Worm (Caenorhabditis elegans) whole organism, L2 larva: ENCODE data around the gene Y39A1C.1.

Experiments
- C34F6.9 ChIP-seq: fragments of 150-350 bp; optimal IDR thresholded peaks from 2 replicates; lab custom pipeline; 2014; ENCODE audit warnings: missing biosample characterization, missing genetic modification characterization
- F13H6.1 ChIP-seq: sonication (generic microtip); optimal IDR thresholded peaks from 2 replicates; lab custom pipeline; 2016; ENCODE audit warnings: missing genetic modification characterization, missing compliant biosample characterization
- Y55F3AM.14 ChIP-seq: fragments of 200-800 bp; sonication (Bioruptor generic); optimal IDR thresholded peaks from 2 replicates; lab custom pipeline; 2018; ENCODE audit warnings: mild to moderate bottlenecking, missing genetic modification characterization, missing compliant biosample characterization
- ZK546.5 ChIP-seq: sonication (generic microtip); optimal IDR thresholded peaks from 2 replicates; lab custom pipeline; 2017; ENCODE audit warnings: missing biosample characterization, missing genetic modification characterization
- alr-1 ChIP-seq: fragments of 150-350 bp; optimal IDR thresholded peaks from 2 replicates; lab custom pipeline; 2014; ENCODE audit warnings: missing biosample characterization, missing genetic modification characterization
- aly-2 ChIP-seq: fragments of 150-350 bp; optimal IDR thresholded peaks from 2 replicates; lab custom pipeline; 2014; ENCODE audit warnings: missing biosample characterization, missing genetic modification characterization
- blmp-1 ChIP-seq: sonication (generic microtip); optimal IDR thresholded peaks from 2 replicates; lab custom pipeline; 2017; ENCODE audit warnings: missing genetic modification characterization, mild to moderate bottlenecking, missing compliant biosample characterization, antibody characterized with exemption, moderate library complexity; ENCODE audit not compliant: insufficient read depth
- ceh-82 ChIP-seq: fragments of 150-350 bp; optimal IDR thresholded peaks from 2 replicates; lab custom pipeline; 2014; ENCODE audit warnings: missing biosample characterization, missing genetic modification characterization
- dmd-4 ChIP-seq: sonication (generic microtip); optimal IDR thresholded peaks from 2 replicates; lab custom pipeline; 2017; ENCODE audit warnings: missing biosample characterization, missing genetic modification characterization
- elt-1 ChIP-seq: fragments of 150-350 bp; optimal IDR thresholded peaks from 2 replicates; lab custom pipeline; 2014; ENCODE audit warnings: missing biosample characterization, missing genetic modification characterization
- gmeb-1 ChIP-seq: fragments of 150-350 bp; optimal IDR thresholded peaks from 2 replicates; lab custom pipeline; 2014; ENCODE audit warnings: missing biosample characterization, missing genetic modification characterization
- lin-39 ChIP-seq: fragments of 150-350 bp; optimal IDR thresholded peaks from 2 replicates; lab custom pipeline; 2014; ENCODE audit warnings: missing biosample characterization, missing genetic modification reagents, missing genetic modification characterization
- lsy-2 ChIP-seq, 2 experiments: fragments of 150-350 bp in 1 of 2; sonication (generic microtip) in 1 of 2; optimal IDR thresholded peaks; 2 replicates each; lab custom pipeline; 2014 to 2017; ENCODE audit warnings: missing biosample characterization in 2 of 2, missing genetic modification characterization in 2 of 2
- mab-5 ChIP-seq: fragments of 150-350 bp; optimal IDR thresholded peaks from 2 replicates; lab custom pipeline; 2014; ENCODE audit warnings: missing biosample characterization, missing genetic modification characterization
- mbf-1 ChIP-seq: sonication (generic microtip); optimal IDR thresholded peaks from 2 replicates; lab custom pipeline; 2017; ENCODE audit warnings: missing biosample characterization, missing genetic modification characterization
- nhr-129 ChIP-seq: fragments of 150-350 bp; optimal IDR thresholded peaks from 2 replicates; lab custom pipeline; 2014; ENCODE audit warnings: missing biosample characterization, missing genetic modification characterization
- nhr-21 ChIP-seq: fragments of 150-350 bp; optimal IDR thresholded peaks from 2 replicates; lab custom pipeline; 2014; ENCODE audit warnings: missing biosample characterization, missing genetic modification characterization
- nhr-77 ChIP-seq: fragments of 150-350 bp; optimal IDR thresholded peaks from 2 replicates; lab custom pipeline; 2014; ENCODE audit warnings: missing biosample characterization, missing genetic modification characterization
- peb-1 ChIP-seq: fragments of 150-350 bp; optimal IDR thresholded peaks from 2 replicates; lab custom pipeline; 2014; ENCODE audit warnings: missing biosample characterization, missing genetic modification characterization
- sem-4 ChIP-seq: fragments of 150-350 bp; optimal IDR thresholded peaks from 2 replicates; lab custom pipeline; 2014; ENCODE audit warnings: missing biosample characterization, missing genetic modification reagents, missing genetic modification characterization
- skn-1 ChIP-seq: sonication (generic microtip); optimal IDR thresholded peaks from 2 replicates; lab custom pipeline; 2017; ENCODE audit warnings: missing biosample characterization, missing genetic modification characterization
- sma-3 ChIP-seq: sonication (generic microtip); optimal IDR thresholded peaks from 2 replicates; lab custom pipeline; 2016; ENCODE audit warnings: missing genetic modification reagents, missing genetic modification characterization, missing compliant biosample characterization
- sma-9 ChIP-seq, 2 experiments: fragments of 150-350 bp in 1 of 2; sonication (generic microtip) in 1 of 2; optimal IDR thresholded peaks; 2 replicates each; lab custom pipeline; 2014 to 2016; ENCODE audit warnings: missing genetic modification characterization in 2 of 2, mild to moderate bottlenecking in 1 of 2, missing biosample characterization in 1 of 2, missing compliant biosample characterization in 1 of 2, missing genetic modification reagents in 1 of 2, moderate library complexity in 1 of 2
- snpc-4 ChIP-seq: fragments of 150-350 bp; optimal IDR thresholded peaks from 2 replicates; lab custom pipeline; 2014; ENCODE audit warnings: missing biosample characterization, missing genetic modification characterization
- unc-39 ChIP-seq: fragments of 150-350 bp; optimal IDR thresholded peaks from 2 replicates; lab custom pipeline; 2014; ENCODE audit warnings: missing biosample characterization, missing genetic modification characterization
- unc-55 ChIP-seq: fragments of 150-350 bp; sonication (generic microtip); optimal IDR thresholded peaks from 3 replicates; lab custom pipeline; 2014; ENCODE audit warnings: missing biosample characterization, missing genetic modification reagents, missing genetic modification characterization
- unc-62 ChIP-seq: fragments of 150-350 bp; optimal IDR thresholded peaks from 2 replicates; lab custom pipeline; 2014; ENCODE audit warnings: missing biosample characterization, missing genetic modification reagents, missing genetic modification characterization
- zag-1 ChIP-seq: fragments of 150-350 bp; optimal IDR thresholded peaks from 2 replicates; lab custom pipeline; 2014; ENCODE audit warnings: missing biosample characterization, missing genetic modification characterization
- ztf-1 ChIP-seq: fragments of 200-800 bp; sonication (Bioruptor generic); conservative IDR thresholded peaks from 2 replicates; pipeline ENCODE4 v1.3.6; 2022; ENCODE audit warnings: missing genetic modification characterization, missing compliant biosample characterization
- ztf-11 ChIP-seq: sonication (generic microtip); optimal IDR thresholded peaks from 2 replicates; lab custom pipeline; 2017; ENCODE audit warnings: missing biosample characterization, missing genetic modification characterization

Y39A1C.1 gene

DNA sequence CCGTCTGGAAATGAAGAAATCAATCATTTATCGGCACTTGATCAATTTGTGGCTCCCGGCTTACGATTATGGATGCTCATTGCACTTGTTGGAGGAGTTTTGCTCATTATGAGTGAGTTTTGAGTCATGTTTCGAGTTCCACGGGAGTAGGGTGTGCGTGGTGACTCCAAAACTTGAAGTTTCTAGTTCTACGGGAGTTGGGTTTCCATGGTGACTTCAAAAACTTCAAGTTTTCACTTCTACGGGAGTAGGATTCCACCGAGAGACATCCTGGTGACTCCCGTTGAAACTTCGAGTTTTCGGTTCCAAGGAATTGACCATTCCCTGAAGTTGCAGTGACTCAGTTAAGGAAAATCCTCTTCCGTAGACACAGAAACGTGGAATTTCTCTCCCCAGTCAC is 1.6 kb downstream of the Y39A1C.1 start:
- no peak for TF ChIP-seq nhr-77 (tag; lab: Kevin White, UChicago)
- no peak for TF ChIP-seq lsy-2 (tag; optimal IDR thresholded peaks at IDR 0.05; lab: Kevin White, UChicago)
- TF ChIP-seq F13H6.1 (tag; lab: Kevin White, UChicago), result peak; percentile 20
- no peak for TF ChIP-seq mab-5 (tag; lab: Kevin White, UChicago)
- no peak for TF ChIP-seq lin-39
- no peak for TF ChIP-seq sma-9 (GFP tag; optimal IDR thresholded peaks at IDR 0.05; lab: Kevin White, UChicago)
- no peak for TF ChIP-seq sma-9 (tag; optimal IDR thresholded peaks at IDR 0.05; lab: Kevin White, UChicago)
- no peak for TF ChIP-seq nhr-21 (tag; lab: Kevin White, UChicago)
- TF ChIP-seq unc-55 (GFP tag; lab: Kevin White, UChicago), result peak; percentile 30
- TF ChIP-seq sma-3 (GFP tag; lab: Kevin White, UChicago), result peak; percentile 23

ce11 chrIII:10857984-10858383 is 2.7 kb downstream of the Y39A1C.1 start, which contains the start of gene oxi-1:
Gene oxi-1, plus strand, starts transcription at chrIII:10858284.
- TF ChIP-seq zag-1 (tag; lab: Kevin White, UChicago), result no peak
- TF ChIP-seq lin-39, result no peak
- no peak for TF ChIP-seq alr-1 (tag; lab: Kevin White, UChicago)

- TF ChIP-seq Y55F3AM.14 (GFP tag; lab: Kevin White, UChicago) (no peak), F13H6.1 (tag; lab: Kevin White, UChicago) (no peak), ceh-82 (no peak), snpc-4 (tag; lab: Kevin White, UChicago) (no peak), mbf-1 (tag; lab: Kevin White, UChicago) (no peak), dmd-4 (tag; lab: Kevin White, UChicago) (no peak), peb-1 (tag; lab: Kevin White, UChicago) (no peak), alr-1 (tag; lab: Kevin White, UChicago) (no peak), lsy-2 (tag; optimal IDR thresholded peaks at IDR 0.05; lab: Kevin White, UChicago) (no peak), skn-1 (tag; lab: Kevin White, UChicago) (no peak), zag-1 (tag; lab: Kevin White, UChicago) (no peak), mab-5 (tag; lab: Kevin White, UChicago) (no peak), unc-62 (GFP tag; lab: Kevin White, UChicago) (no peak), unc-39 (tag; lab: Kevin White, UChicago) (no peak), gmeb-1 (tag; lab: Kevin White, UChicago) (no peak), ztf-11 (tag; lab: Kevin White, UChicago) (no peak), aly-2 (tag; lab: Kevin White, UChicago) (no peak)
- TF ChIP-seq, all 48 proteins: peak for 0
These were observed 6.1 kb downstream of the Y39A1C.1 start for ce11 chrIII:10861375-10861774.

ce11 chrIII:10867086-10867485 is 11.8 kb downstream of the Y39A1C.1 start:
- no peak for TF ChIP-seq sem-4
- TF ChIP-seq ztf-11 (tag; lab: Kevin White, UChicago), result no peak
- TF ChIP-seq elt-1 (tag; lab: Kevin White, UChicago), result no peak
- no peak for TF ChIP-seq zag-1 (tag; lab: Kevin White, UChicago)
- no peak for TF ChIP-seq aly-2 (tag; lab: Kevin White, UChicago)
- no peak for TF ChIP-seq ZK546.5

- peak; percentile 50 for TF ChIP-seq C34F6.9 (tag; lab: Kevin White, UChicago)
- TF ChIP-seq ztf-1 (GFP tag; lab: Robert Waterston, UW), result no peak
- no peak for TF ChIP-seq unc-62 (GFP tag; lab: Kevin White, UChicago)
- TF ChIP-seq zag-1 (tag; lab: Kevin White, UChicago), result peak; percentile 7
- peak; percentile 81 for TF ChIP-seq unc-55 (GFP tag; lab: Kevin White, UChicago)
- TF ChIP-seq nhr-129 (tag; lab: Kevin White, UChicago), result peak; percentile 71
- no peak for TF ChIP-seq sma-3 (GFP tag; lab: Kevin White, UChicago)
- peak in 1 of 2 experiments; percentile 56 for TF ChIP-seq lsy-2 (tag; optimal IDR thresholded peaks at IDR 0.05; lab: Kevin White, UChicago)
- no peak for TF ChIP-seq blmp-1 (tag; lab: Kevin White, UChicago)
These were observed 13.6 kb downstream of the Y39A1C.1 start, which contains the start of the genes cey-4 and vps-50 for ce11 chrIII:10868653-10869392. Gene cey-4, minus strand, starts transcription at chrIII:10868703. Gene vps-50, plus strand, starts transcription at chrIII:10869193.
